Fruit fly (Drosophila melanogaster) whole organism, embryonic: ENCODE results near the gene Vlet.

ENCODE experiments used
- CG10654 ChIP-seq: fragments of 200-800 bp; sonication (Bioruptor generic); optimal IDR thresholded peaks from 2 replicates; lab custom pipeline; 2016; ENCODE audit warnings: missing biosample characterization, missing genetic modification characterization
- CG11093 ChIP-seq: fragments of 200-800 bp; sonication (Bioruptor generic); IDR thresholded peaks from 3 replicates; pipeline ENCODE4 v1.3.6; 2022; ENCODE audit warnings: missing biosample characterization, missing genetic modification characterization
- CG11456 ChIP-seq: fragments of 200-800 bp; sonication (Bioruptor generic); IDR thresholded peaks from 3 replicates; pipeline ENCODE4 v1.3.6; 2022; ENCODE audit warnings: missing biosample characterization, missing genetic modification characterization
- CG11504 ChIP-seq: fragments of 200-800 bp; sonication (Bioruptor generic); optimal IDR thresholded peaks from 3 replicates; lab custom pipeline; 2019; ENCODE audit warnings: missing biosample characterization, mild to moderate bottlenecking, missing genetic modification characterization, moderate library complexity
- CG13287 ChIP-seq: fragments of 200-800 bp; sonication (Bioruptor generic); IDR thresholded peaks from 2 replicates; pipeline ENCODE4 v1.3.6; 2022; ENCODE audit warnings: missing biosample characterization, missing genetic modification characterization; ENCODE audit not compliant: partially characterized antibody
- CG14965 ChIP-seq: fragments of 200-800 bp; sonication (Bioruptor generic); optimal IDR thresholded peaks from 2 replicates; lab custom pipeline; 2016; ENCODE audit warnings: missing biosample characterization, missing genetic modification characterization, borderline replicate concordance
- CG1792 ChIP-seq: fragments of 200-800 bp; sonication (Bioruptor generic); optimal IDR thresholded peaks from 2 replicates; lab custom pipeline; 2016; ENCODE audit warnings: missing biosample characterization, missing genetic modification characterization
- CG18619 ChIP-seq: fragments of 200-800 bp; sonication (Bioruptor generic); optimal IDR thresholded peaks from 3 replicates; lab custom pipeline; 2017; ENCODE audit warnings: missing biosample characterization, mild to moderate bottlenecking, missing genetic modification characterization
- CG2116 ChIP-seq: fragments of 200-800 bp; sonication (Bioruptor generic); optimal IDR thresholded peaks from 3 replicates; lab custom pipeline; 2018; ENCODE audit warnings: missing biosample characterization, mild to moderate bottlenecking, missing genetic modification characterization
- CG4282 ChIP-seq: fragments of 200-800 bp; sonication (Bioruptor generic); optimal IDR thresholded peaks from 2 replicates; lab custom pipeline; 2016; ENCODE audit warnings: missing biosample characterization, missing genetic modification characterization
- CG5953 ChIP-seq: fragments of 200-800 bp; sonication (Bioruptor generic); IDR thresholded peaks from 2 replicates; pipeline ENCODE4 v1.3.6; 2022; ENCODE audit warnings: missing biosample characterization, missing genetic modification characterization
- CG6175 ChIP-seq: fragments of 200-800 bp; sonication (Bioruptor generic); IDR thresholded peaks from 3 replicates; pipeline ENCODE4 v1.3.6; 2022; ENCODE audit warnings: missing biosample characterization, missing genetic modification characterization
- CG7372 ChIP-seq: fragments of 200-800 bp; sonication (Bioruptor generic); IDR thresholded peaks from 2 replicates; pipeline ENCODE4 v1.3.6; 2022; ENCODE audit warnings: missing biosample characterization, missing genetic modification characterization
- CG7556 ChIP-seq: fragments of 200-800 bp; sonication (Bioruptor generic); optimal IDR thresholded peaks from 2 replicates; lab custom pipeline; 2017; ENCODE audit warnings: missing biosample characterization, mild to moderate bottlenecking, missing genetic modification characterization
- CG8281 ChIP-seq: fragments of 200-800 bp; sonication (Bioruptor generic); optimal IDR thresholded peaks from 2 replicates; lab custom pipeline; 2018; ENCODE audit warnings: missing biosample characterization, mild to moderate bottlenecking, missing genetic modification characterization, moderate library complexity
- Camta ChIP-seq: fragments of 200-800 bp; sonication (Bioruptor generic); optimal IDR thresholded peaks from 2 replicates; lab custom pipeline; 2016; ENCODE audit warnings: missing biosample characterization, missing genetic modification characterization
- D19A ChIP-seq: fragments of 200-800 bp; optimal IDR thresholded peaks from 3 replicates; lab custom pipeline; 2019; ENCODE audit warnings: missing biosample characterization, mild to moderate bottlenecking, missing genetic modification characterization, moderate library complexity
- Dad ChIP-seq: fragments of 200-800 bp; sonication (Bioruptor generic); optimal IDR thresholded peaks from 3 replicates; lab custom pipeline; 2016; ENCODE audit warnings: missing biosample characterization, missing genetic modification characterization
- Doc3 ChIP-seq: fragments of 200-800 bp; sonication (Bioruptor generic); IDR thresholded peaks from 3 replicates; pipeline ENCODE4 v1.3.6; 2022; ENCODE audit warnings: missing biosample characterization, missing genetic modification characterization; ENCODE audit not compliant: partially characterized antibody
- Drgx ChIP-seq: fragments of 200-800 bp; sonication (Bioruptor generic); IDR thresholded peaks from 2 replicates; pipeline ENCODE4 v1.3.6; 2022; ENCODE audit warnings: missing biosample characterization, missing genetic modification characterization
- Eip74EF ChIP-seq, 2 experiments: fragments of 200-800 bp in 1 of 2; fragments of >200 bp in 1 of 2; sonication (Bioruptor generic) in 1 of 2; optimal IDR thresholded peaks; 2 replicates each; lab custom pipeline; 2017 to 2019; ENCODE audit warnings: missing biosample characterization in 2 of 2, missing genetic modification characterization in 2 of 2, mild to moderate bottlenecking in 1 of 2, moderate library complexity in 1 of 2
- Ets97D ChIP-seq: fragments of 200-800 bp; sonication (Bioruptor generic); optimal IDR thresholded peaks from 3 replicates; lab custom pipeline; 2016; ENCODE audit warnings: missing biosample characterization, missing genetic modification characterization
- Hmx ChIP-seq: fragments of 200-800 bp; sonication (Bioruptor generic); optimal IDR thresholded peaks from 2 replicates; lab custom pipeline; 2016; ENCODE audit warnings: missing biosample characterization, missing genetic modification characterization
- Mrtf ChIP-seq: fragments of 200-800 bp; sonication (Bioruptor generic); IDR thresholded peaks from 3 replicates; pipeline ENCODE4 v1.3.6; 2022; ENCODE audit warnings: missing biosample characterization, missing genetic modification characterization
- Nf-YC ChIP-seq: fragments of 200-800 bp; optimal IDR thresholded peaks from 3 replicates; lab custom pipeline; 2019; ENCODE audit warnings: missing biosample characterization, mild to moderate bottlenecking, missing genetic modification characterization, moderate library complexity
- Scr ChIP-seq: fragments of 200-800 bp; sonication (Bioruptor generic); IDR thresholded peaks from 2 replicates; pipeline ENCODE4 v1.3.6; 2022; ENCODE audit warnings: missing biosample characterization, missing genetic modification characterization; ENCODE audit not compliant: partially characterized antibody
- Six4 ChIP-seq: fragments of 200-800 bp; sonication (Bioruptor generic); optimal IDR thresholded peaks from 2 replicates; lab custom pipeline; 2016; ENCODE audit warnings: missing biosample characterization, missing genetic modification characterization
- Sry-β ChIP-seq: fragments of 200-800 bp; sonication (Bioruptor generic); optimal IDR thresholded peaks from 2 replicates; lab custom pipeline; 2018; ENCODE audit warnings: missing biosample characterization, mild to moderate bottlenecking, missing genetic modification characterization, moderate library complexity
- abd-A ChIP-seq: fragments of 200-800 bp; sonication (Bioruptor generic); optimal IDR thresholded peaks from 3 replicates; lab custom pipeline; 2019; ENCODE audit warnings: missing biosample characterization, mild to moderate bottlenecking, missing genetic modification characterization, moderate library complexity
- bcd ChIP-seq: fragments of 200-800 bp; sonication (Bioruptor generic); optimal IDR thresholded peaks from 2 replicates; lab custom pipeline; 2017; ENCODE audit warnings: missing biosample characterization, mild to moderate bottlenecking, missing genetic modification characterization
- chm ChIP-seq: fragments of 200-800 bp; sonication (Bioruptor generic); IDR thresholded peaks from 2 replicates; pipeline ENCODE4 v1.3.6; 2022; ENCODE audit warnings: missing biosample characterization, missing genetic modification characterization
- dan ChIP-seq: fragments of 200-800 bp; sonication (Bioruptor generic); IDR thresholded peaks from 2 replicates; pipeline ENCODE4 v1.3.6; 2022; ENCODE audit warnings: missing biosample characterization, missing genetic modification characterization
- dimm ChIP-seq: fragments of 200-800 bp; sonication (Bioruptor generic); IDR thresholded peaks from 2 replicates; pipeline ENCODE4 v1.3.6; 2022; ENCODE audit warnings: missing biosample characterization, missing genetic modification characterization
- dpn ChIP-seq, 2 experiments: fragments of 200-800 bp; sonication (Bioruptor generic); optimal IDR thresholded peaks; 3 replicates each; lab custom pipeline; 2016; ENCODE audit warnings: missing biosample characterization in 2 of 2, missing genetic modification characterization in 2 of 2
- eve ChIP-seq, 2 experiments: fragments of >200 bp; optimal IDR thresholded peaks; 2 replicates each; lab custom pipeline; 2017; ENCODE audit warnings: missing biosample characterization in 2 of 2, missing genetic modification characterization in 2 of 2
- ewg ChIP-seq: fragments of 200-800 bp; sonication (Bioruptor generic); optimal IDR thresholded peaks from 3 replicates; lab custom pipeline; 2017; ENCODE audit warnings: mild to moderate bottlenecking, missing biosample characterization, missing genetic modification reagents, missing genetic modification characterization
- fd96Cb ChIP-seq: fragments of 200-800 bp; sonication (Bioruptor generic); optimal IDR thresholded peaks from 2 replicates; lab custom pipeline; 2018; ENCODE audit warnings: missing biosample characterization, mild to moderate bottlenecking, missing genetic modification characterization, moderate library complexity
- fu2 ChIP-seq: fragments of 200-800 bp; sonication (Bioruptor generic); optimal IDR thresholded peaks from 2 replicates; lab custom pipeline; 2016; ENCODE audit warnings: missing biosample characterization, missing genetic modification characterization
- grau ChIP-seq: fragments of 200-800 bp; optimal IDR thresholded peaks from 3 replicates; lab custom pipeline; 2019; ENCODE audit warnings: missing biosample characterization, mild to moderate bottlenecking, missing genetic modification characterization, moderate library complexity
- gsb ChIP-seq: fragments of 200-800 bp; sonication (Bioruptor generic); IDR thresholded peaks from 2 replicates; pipeline ENCODE4 v1.3.6; 2022; ENCODE audit warnings: missing biosample characterization, missing genetic modification characterization
- hth ChIP-seq: fragments of >200 bp; optimal IDR thresholded peaks from 2 replicates; lab custom pipeline; 2017; ENCODE audit warnings: inconsistent platforms
- jigr1 ChIP-seq: fragments of 200-800 bp; sonication (Bioruptor generic); IDR thresholded peaks from 3 replicates; pipeline ENCODE4 v1.3.6; 2022; ENCODE audit warnings: missing biosample characterization, missing genetic modification characterization
- luna ChIP-seq: fragments of 200-800 bp; sonication (Bioruptor generic); optimal IDR thresholded peaks from 2 replicates; lab custom pipeline; 2016; ENCODE audit warnings: missing biosample characterization, missing genetic modification characterization
- nerfin-1 ChIP-seq: fragments of 200-800 bp; sonication (Bioruptor generic); optimal IDR thresholded peaks from 3 replicates; lab custom pipeline; 2019; ENCODE audit warnings: missing biosample characterization, mild to moderate bottlenecking, missing genetic modification characterization, moderate library complexity
- pan ChIP-seq, 4 experiments: fragments of >200 bp in 3 of 4; fragments of 200-800 bp in 1 of 4; sonication (Bioruptor generic) in 1 of 4; optimal IDR thresholded peaks in 3 of 4; IDR thresholded peaks in 1 of 4; 2 replicates each; pipeline versions ENCODE4 v1.3.6 to Lab custom; 2017 to 2022; ENCODE audit warnings: missing biosample characterization in 2 of 4, missing genetic modification characterization in 2 of 4, mixed read lengths in 1 of 4
- peb ChIP-seq: fragments of 200-800 bp; sonication (Bioruptor generic); IDR thresholded peaks from 2 replicates; pipeline ENCODE4 v1.3.6; 2022; ENCODE audit warnings: missing biosample characterization, missing genetic modification characterization
- psq ChIP-seq: fragments of 200-800 bp; sonication (Bioruptor generic); optimal IDR thresholded peaks from 2 replicates; lab custom pipeline; 2017; ENCODE audit warnings: missing biosample characterization, missing genetic modification characterization
- salm ChIP-seq: fragments of 200-800 bp; sonication (Bioruptor generic); optimal IDR thresholded peaks from 2 replicates; lab custom pipeline; 2018; ENCODE audit warnings: missing biosample characterization, mild to moderate bottlenecking, missing genetic modification characterization
- slp2 ChIP-seq: fragments of 200-800 bp; sonication (Bioruptor generic); optimal IDR thresholded peaks from 2 replicates; lab custom pipeline; 2016; ENCODE audit warnings: missing biosample characterization, missing genetic modification characterization
- stc ChIP-seq: fragments of 200-800 bp; sonication (Bioruptor generic); IDR thresholded peaks from 2 replicates; pipeline ENCODE4 v1.3.6; 2022; ENCODE audit warnings: missing biosample characterization, missing genetic modification characterization

Vlet gene

dm6 chrX:11713808-11714528 is 35.6 kb upstream of the Vlet start (continued):
- no peak for TF ChIP-seq Sry-β (GFP tag; lab: Kevin White, UChicago)
- TF ChIP-seq Hmx (GFP tag; lab: Kevin White, UChicago): no peak
- TF ChIP-seq abd-A (tag; lab: Kevin White, UChicago): peak; percentile 52
- TF ChIP-seq eve (GFP tag; optimal IDR thresholded peaks at IDR 0.05; lab: Kevin White, UChicago): no peak
- TF ChIP-seq CG8281: no peak
- no peak for TF ChIP-seq fd96Cb (tag; lab: Kevin White, UChicago)
- TF ChIP-seq bcd (GFP tag; lab: Kevin White, UChicago): no peak
- TF ChIP-seq jigr1 (GFP tag; lab: Robert Waterston, UW): no peak
- TF ChIP-seq peb (GFP tag; lab: Robert Waterston, UW): no peak
- TF ChIP-seq fu2 (GFP tag; lab: Kevin White, UChicago): no peak
- no peak for TF ChIP-seq CG11093
- TF ChIP-seq Camta: no peak
- no peak for TF ChIP-seq CG5953 (GFP tag; lab: Robert Waterston, UW)
- TF ChIP-seq Six4 (GFP tag; lab: Kevin White, UChicago): no peak
- no peak for TF ChIP-seq Mrtf (GFP tag; lab: Robert Waterston, UW)
- TF ChIP-seq CG11456 (GFP tag; lab: Robert Waterston, UW): no peak
- TF ChIP-seq Dad (GFP tag; lab: Kevin White, UChicago): no peak
- peak; percentile 2 for TF ChIP-seq CG2116 (GFP tag; lab: Kevin White, UChicago)
- TF ChIP-seq luna (GFP tag; lab: Kevin White, UChicago): no peak
- TF ChIP-seq slp2 (GFP tag; lab: Kevin White, UChicago): no peak
- TF ChIP-seq psq (GFP tag; lab: Kevin White, UChicago): peak; percentile 83
- TF ChIP-seq CG10654 (GFP tag; lab: Kevin White, UChicago): no peak
- no peak for TF ChIP-seq CG13287 (GFP tag; lab: Robert Waterston, UW)
- no peak for TF ChIP-seq CG11504 (tag; lab: Kevin White, UChicago)
- no peak for TF ChIP-seq Doc3 (GFP tag; lab: Robert Waterston, UW)
- peak; percentile 9; the same call in 1 of the 2 replicates for TF ChIP-seq Scr (GFP tag; lab: Robert Waterston, UW)
- TF ChIP-seq gsb: no peak
- TF ChIP-seq pan (optimal IDR thresholded peaks at IDR 0.05; lab: Kevin White, UChicago): no peak
- no peak for TF ChIP-seq pan (GFP tag; optimal IDR thresholded peaks at IDR 0.05 in 1 of 2, IDR thresholded peaks at IDR 0.05 in 1 of 2)
- TF ChIP-seq hth (lab: Kevin White, UChicago): no peak
- no peak for TF ChIP-seq CG18619 (GFP tag; lab: Kevin White, UChicago)
- no peak for TF ChIP-seq Ets97D (GFP tag; lab: Kevin White, UChicago)
- no peak for TF ChIP-seq salm (tag; lab: Kevin White, UChicago)
- no peak for TF ChIP-seq CG4282 (GFP tag; lab: Kevin White, UChicago)
- no peak for TF ChIP-seq D19A (tag; lab: Kevin White, UChicago)
- TF ChIP-seq dan (GFP tag; lab: Robert Waterston, UW): no peak
- TF ChIP-seq CG7372: no peak
- TF ChIP-seq dpn (GFP tag; optimal IDR thresholded peaks at IDR 0.05; lab: Kevin White, UChicago): no peak
- TF ChIP-seq chm (GFP tag; lab: Robert Waterston, UW): peak; percentile 13; the same call in 1 of the 2 replicates
- peak; percentile 6 for TF ChIP-seq Nf-YC (tag; lab: Kevin White, UChicago)
- TF ChIP-seq stc (GFP tag; lab: Robert Waterston, UW): no peak
- no peak for TF ChIP-seq nerfin-1 (tag; lab: Kevin White, UChicago)
- peak in 1 of 2 experiments; percentile 57 for TF ChIP-seq Eip74EF (GFP tag; optimal IDR thresholded peaks at IDR 0.05; lab: Kevin White, UChicago)
- no peak for TF ChIP-seq CG6175
- no peak for TF ChIP-seq dimm
- no peak for TF ChIP-seq ewg (GFP tag; lab: Kevin White, UChicago)
- no peak for TF ChIP-seq grau (tag; lab: Kevin White, UChicago)
- TF ChIP-seq Drgx (GFP tag; lab: Robert Waterston, UW): 0 out of 2 replicates have a peak, but pooled peaks have one; percentile 17
- no peak for TF ChIP-seq CG14965 (GFP tag; lab: Kevin White, UChicago)
- no peak for TF ChIP-seq CG7556 (GFP tag; lab: Kevin White, UChicago)
- TF ChIP-seq CG1792 (GFP tag; lab: Kevin White, UChicago): no peak
